Fruit fly (Drosophila melanogaster) whole organism, prepupa: ENCODE results near the gene PolD2.

Source experiments
- CG10669 ChIP-seq: fragments of 200-800 bp; sonication (Bioruptor generic); optimal IDR thresholded peaks from 3 replicates; lab custom pipeline; 2018; ENCODE audit warnings: missing biosample characterization, mild to moderate bottlenecking, missing genetic modification characterization, moderate library complexity
- CG15336 ChIP-seq: fragments of 200-800 bp; sonication (Bioruptor generic); IDR thresholded peaks from 2 replicates; pipeline ENCODE4 v1.3.6; 2022; ENCODE audit warnings: missing biosample characterization, missing genetic modification characterization
- CG1621 ChIP-seq: fragments of 200-800 bp; sonication (Bioruptor generic); optimal IDR thresholded peaks from 3 replicates; lab custom pipeline; 2018; ENCODE audit warnings: missing biosample characterization, mild to moderate bottlenecking, missing genetic modification characterization
- CG16779 ChIP-seq: fragments of 200-800 bp; sonication (Bioruptor generic); optimal IDR thresholded peaks from 3 replicates; lab custom pipeline; 2017; ENCODE audit warnings: missing biosample characterization, mild to moderate bottlenecking, missing genetic modification characterization
- CG31627 ChIP-seq: fragments of 200-800 bp; sonication (Bioruptor generic); optimal IDR thresholded peaks from 3 replicates; lab custom pipeline; 2016; ENCODE audit warnings: missing biosample characterization, missing genetic modification characterization
- CG32006 ChIP-seq: fragments of 200-800 bp; sonication (Bioruptor generic); optimal IDR thresholded peaks from 3 replicates; lab custom pipeline; 2017; ENCODE audit warnings: missing biosample characterization, mild to moderate bottlenecking, missing genetic modification characterization
- CG34406 ChIP-seq: fragments of 200-800 bp; sonication (Bioruptor generic); optimal IDR thresholded peaks from 3 replicates; lab custom pipeline; 2016; ENCODE audit warnings: missing biosample characterization, missing genetic modification characterization
- CG3919 ChIP-seq: fragments of 200-800 bp; sonication (Bioruptor generic); optimal IDR thresholded peaks from 3 replicates; lab custom pipeline; 2016; ENCODE audit warnings: missing biosample characterization, missing genetic modification characterization
- CG4318 ChIP-seq: fragments of 200-800 bp; sonication (Bioruptor generic); optimal IDR thresholded peaks from 3 replicates; lab custom pipeline; 2017; ENCODE audit warnings: missing biosample characterization, mild to moderate bottlenecking, missing genetic modification characterization
- CG6163 ChIP-seq: fragments of 200-800 bp; sonication (Bioruptor generic); IDR thresholded peaks from 3 replicates; pipeline ENCODE4 v1.3.6; 2022; ENCODE audit warnings: missing biosample characterization, missing genetic modification characterization
- CG6792 ChIP-seq: fragments of 200-800 bp; sonication (Bioruptor generic); optimal IDR thresholded peaks from 3 replicates; lab custom pipeline; 2016; ENCODE audit warnings: missing biosample characterization, missing genetic modification characterization
- CG6808 ChIP-seq: fragments of 200-800 bp; sonication (Bioruptor generic); optimal IDR thresholded peaks from 3 replicates; lab custom pipeline; 2017; ENCODE audit warnings: missing biosample characterization, missing genetic modification characterization, mild to moderate bottlenecking, moderate library complexity, missing genetic modification reagents
- CG7368 ChIP-seq: fragments of 200-800 bp; sonication (Bioruptor generic); optimal IDR thresholded peaks from 3 replicates; lab custom pipeline; 2016; ENCODE audit warnings: missing biosample characterization, missing genetic modification characterization
- CG8119 ChIP-seq: fragments of 200-800 bp; sonication (Bioruptor generic); IDR thresholded peaks from 3 replicates; pipeline ENCODE4 v1.3.6; 2022; ENCODE audit warnings: missing biosample characterization, missing genetic modification characterization
- CG8319 ChIP-seq: fragments of 200-800 bp; sonication (Bioruptor generic); optimal IDR thresholded peaks from 3 replicates; lab custom pipeline; 2016; ENCODE audit warnings: missing biosample characterization, missing genetic modification characterization
- CG9139 ChIP-seq: fragments of 200-800 bp; sonication (Bioruptor generic); optimal IDR thresholded peaks from 3 replicates; lab custom pipeline; 2017; ENCODE audit warnings: missing biosample characterization, mild to moderate bottlenecking, missing genetic modification characterization
- Eip75B ChIP-seq: fragments of 200-800 bp; sonication (Bioruptor generic); optimal IDR thresholded peaks from 3 replicates; lab custom pipeline; 2016; ENCODE audit warnings: missing biosample characterization, missing genetic modification characterization
- Eip78C ChIP-seq: fragments of 200-800 bp; sonication (Bioruptor generic); peaks from one replicate; lab custom pipeline; 2016; ENCODE audit warnings: missing biosample characterization, missing genetic modification characterization
- Eip93F ChIP-seq: fragments of 200-800 bp; sonication (Bioruptor generic); optimal IDR thresholded peaks from 2 replicates; lab custom pipeline; 2016; ENCODE audit warnings: missing biosample characterization, mild to moderate bottlenecking, missing genetic modification characterization
- Ets21C ChIP-seq: fragments of 200-800 bp; sonication (Bioruptor generic); optimal IDR thresholded peaks from 3 replicates; lab custom pipeline; 2016; ENCODE audit warnings: missing biosample characterization, missing genetic modification characterization
- Ets96B ChIP-seq: fragments of 200-800 bp; optimal IDR thresholded peaks from 2 replicates; lab custom pipeline; 2019; ENCODE audit warnings: missing biosample characterization, mild to moderate bottlenecking, missing genetic modification characterization, moderate library complexity
- Hr38 ChIP-seq: sonication (Bioruptor generic); optimal IDR thresholded peaks from 2 replicates; lab custom pipeline; 2016; ENCODE audit warnings: missing biosample characterization, missing genetic modification characterization
- Hr39 ChIP-seq: fragments of 200-800 bp; sonication (Bioruptor generic); optimal IDR thresholded peaks from 2 replicates; lab custom pipeline; 2016; ENCODE audit warnings: missing biosample characterization, missing genetic modification characterization
- Smox ChIP-seq: fragments of 200-800 bp; sonication (Bioruptor generic); optimal IDR thresholded peaks from 3 replicates; lab custom pipeline; 2016; ENCODE audit warnings: missing biosample characterization, missing genetic modification characterization
- Sox102F ChIP-seq: fragments of 200-800 bp; sonication (Bioruptor generic); optimal IDR thresholded peaks from 2 replicates; lab custom pipeline; 2016; ENCODE audit warnings: missing biosample characterization, mild to moderate bottlenecking, missing genetic modification characterization
- Sox14 ChIP-seq: fragments of 200-800 bp; sonication (Bioruptor generic); optimal IDR thresholded peaks from 3 replicates; lab custom pipeline; 2016; ENCODE audit warnings: missing biosample characterization, missing genetic modification characterization
- achi ChIP-seq: fragments of 200-800 bp; sonication (Bioruptor generic); optimal IDR thresholded peaks from 3 replicates; lab custom pipeline; 2016; ENCODE audit warnings: missing biosample characterization, missing genetic modification characterization
- acj6 ChIP-seq: fragments of 200-800 bp; sonication (Bioruptor generic); optimal IDR thresholded peaks from 3 replicates; lab custom pipeline; 2016; ENCODE audit warnings: missing biosample characterization, missing genetic modification characterization
- cyc ChIP-seq: fragments of 200-800 bp; sonication (Bioruptor generic); optimal IDR thresholded peaks from 3 replicates; lab custom pipeline; 2016; ENCODE audit warnings: missing biosample characterization, missing genetic modification characterization
- dac ChIP-seq: fragments of 200-800 bp; sonication (Bioruptor generic); optimal IDR thresholded peaks from 2 replicates; lab custom pipeline; 2017; ENCODE audit warnings: missing biosample characterization, mild to moderate bottlenecking, missing genetic modification characterization
- dsx ChIP-seq: fragments of 200-800 bp; optimal IDR thresholded peaks from 3 replicates; lab custom pipeline; 2019; ENCODE audit warnings: missing biosample characterization, mild to moderate bottlenecking, missing genetic modification characterization, moderate library complexity; ENCODE audit not compliant: poor library complexity, severe bottlenecking
- fd59A ChIP-seq: fragments of 200-800 bp; sonication (Bioruptor generic); optimal IDR thresholded peaks from 2 replicates; lab custom pipeline; 2017; ENCODE audit warnings: missing biosample characterization, mild to moderate bottlenecking, missing genetic modification characterization, missing genetic modification reagents
- fd85E ChIP-seq: fragments of 200-800 bp; sonication (Bioruptor generic); optimal IDR thresholded peaks from 3 replicates; lab custom pipeline; 2016; ENCODE audit warnings: missing biosample characterization, missing genetic modification characterization
- fkh ChIP-seq: fragments of 200-800 bp; sonication (Bioruptor generic); optimal IDR thresholded peaks from 3 replicates; lab custom pipeline; 2017; ENCODE audit warnings: missing biosample characterization, mild to moderate bottlenecking, missing genetic modification characterization, moderate library complexity
- net ChIP-seq: fragments of 200-800 bp; sonication (Bioruptor generic); optimal IDR thresholded peaks from 3 replicates; lab custom pipeline; 2016; ENCODE audit warnings: missing biosample characterization, missing genetic modification characterization
- pdm3 ChIP-seq: fragments of 200-800 bp; sonication (Bioruptor generic); optimal IDR thresholded peaks from 3 replicates; lab custom pipeline; 2016; ENCODE audit warnings: missing biosample characterization, missing genetic modification characterization
- spab ChIP-seq: fragments of 200-800 bp; sonication (Bioruptor generic); optimal IDR thresholded peaks from 2 replicates; lab custom pipeline; 2017; ENCODE audit warnings: missing biosample characterization, mild to moderate bottlenecking, missing genetic modification characterization, missing genetic modification reagents
- svp ChIP-seq: fragments of 200-800 bp; sonication (Bioruptor generic); peaks from one replicate; lab custom pipeline; 2016; ENCODE audit warnings: missing biosample characterization, missing genetic modification characterization
- vri ChIP-seq: fragments of 200-800 bp; sonication (Bioruptor generic); optimal IDR thresholded peaks from 3 replicates; lab custom pipeline; 2016; ENCODE audit warnings: missing biosample characterization, mild to moderate bottlenecking, missing genetic modification characterization

The PolD2 gene

DNA sequence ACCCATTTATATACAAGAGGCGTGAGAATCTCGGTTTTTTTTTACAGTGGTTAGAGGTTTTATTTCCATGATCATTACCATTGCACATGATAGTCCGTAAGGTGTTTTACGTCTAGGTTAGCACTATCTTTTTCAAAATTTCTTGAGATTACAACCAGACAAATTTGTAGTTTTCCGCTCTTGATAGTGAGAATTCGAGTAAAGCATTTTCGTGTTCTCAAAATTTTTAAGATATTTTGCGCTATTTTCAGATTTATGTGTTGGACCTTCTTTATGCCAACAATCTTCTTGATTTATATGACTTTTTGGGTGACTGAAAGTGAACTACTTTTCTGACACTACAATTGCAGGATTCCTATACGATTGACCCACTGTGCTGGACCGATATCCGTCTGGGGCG, 34.3 kb upstream of the PolD2 start (continued):
- TF ChIP-seq CG4318 (GFP tag; lab: Kevin White, UChicago) (peak; percentile 40), CG34406 (peak; percentile 18), Sox102F (GFP tag; lab: Kevin White, UChicago) (peak; percentile 15), cyc (peak; percentile 25), CG10669 (no peak), spab (no peak), CG6792 (GFP tag; lab: Kevin White, UChicago) (peak; percentile 38), CG8119 (GFP tag; lab: Robert Waterston, UW) (0 out of 3 replicates have a peak, but pooled peaks have one; percentile 18), CG32006 (GFP tag; lab: Kevin White, UChicago) (peak; percentile 64), CG8319 (no peak), Hr38 (GFP tag; lab: Kevin White, UChicago) (no peak), dac (GFP tag; lab: Kevin White, UChicago) (peak; percentile 3), pdm3 (GFP tag; lab: Kevin White, UChicago) (peak; percentile 26), dsx (no peak), fd85E (GFP tag; lab: Kevin White, UChicago) (no peak), CG9139 (GFP tag; lab: Kevin White, UChicago) (no peak), svp (GFP tag; lab: Kevin White, UChicago) (no peak), CG15336 (GFP tag; lab: Robert Waterston, UW) (peak; percentile 40; the same call in 1 of the 2 replicates), CG16779 (tag; lab: Kevin White, UChicago) (no peak), Ets21C (GFP tag; lab: Kevin White, UChicago) (no peak), CG3919 (GFP tag; lab: Kevin White, UChicago) (peak; percentile 15), fkh (no peak), Hr39 (GFP tag; lab: Kevin White, UChicago) (peak; percentile 48), Eip75B (GFP tag; lab: Kevin White, UChicago) (peak; percentile 14)
- TF ChIP-seq, all 60 proteins: peak for 31

DNA sequence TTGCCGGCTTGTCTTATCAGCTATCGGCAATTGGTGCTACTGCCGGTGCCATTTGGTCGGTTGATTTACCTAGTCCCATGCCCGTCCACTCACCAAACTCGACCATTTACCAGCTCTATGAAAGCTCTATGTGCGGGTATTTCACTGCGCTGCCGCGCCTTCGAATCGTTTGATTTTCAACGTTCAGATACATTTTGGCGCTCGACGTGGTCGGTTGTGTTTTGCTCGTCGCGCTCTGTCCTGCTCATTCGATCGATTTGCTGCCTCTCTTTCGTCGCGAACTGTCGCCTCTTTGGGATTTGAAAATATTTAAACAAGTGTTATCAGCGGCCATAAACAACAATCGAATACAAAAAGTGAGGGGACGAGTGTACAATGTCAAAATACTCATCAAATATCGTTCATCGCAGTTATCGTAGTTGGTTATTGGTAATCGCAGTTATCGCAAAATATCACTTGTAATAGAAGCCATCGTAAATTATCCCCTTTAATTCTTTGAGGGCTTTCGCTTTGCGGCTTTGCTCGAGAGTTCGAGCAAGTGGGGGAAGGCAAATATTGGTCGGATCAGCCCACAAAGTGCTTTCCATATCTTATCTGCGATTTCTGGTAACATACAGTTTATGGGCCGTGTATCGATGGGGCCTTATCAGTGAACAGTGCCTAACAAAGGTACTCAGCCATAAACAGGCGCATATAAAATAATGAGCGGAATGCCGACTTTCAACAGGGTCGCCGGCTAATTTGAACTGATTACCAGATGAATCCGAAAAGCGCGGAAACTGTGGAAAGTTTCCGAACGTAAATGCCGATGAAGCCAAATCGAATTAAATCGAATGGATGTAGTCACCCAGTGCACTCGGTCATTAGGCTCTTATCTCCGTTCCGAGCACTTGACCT, 33.5 kb upstream of the PolD2 start:
- TF ChIP-seq Smox (GFP tag; lab: Kevin White, UChicago) (no peak), Hr38 (GFP tag; lab: Kevin White, UChicago) (no peak), CG1621 (tag; lab: Kevin White, UChicago) (no peak), CG31627 (no peak), CG6808 (GFP tag; lab: Kevin White, UChicago) (no peak), fkh (peak; percentile 55), vri (peak; percentile 60), Sox14 (GFP tag; lab: Kevin White, UChicago) (no peak), achi (no peak), spab (no peak), svp (GFP tag; lab: Kevin White, UChicago) (peak; percentile 88), Eip78C (GFP tag; lab: Kevin White, UChicago) (peak; percentile 22)

DNA sequence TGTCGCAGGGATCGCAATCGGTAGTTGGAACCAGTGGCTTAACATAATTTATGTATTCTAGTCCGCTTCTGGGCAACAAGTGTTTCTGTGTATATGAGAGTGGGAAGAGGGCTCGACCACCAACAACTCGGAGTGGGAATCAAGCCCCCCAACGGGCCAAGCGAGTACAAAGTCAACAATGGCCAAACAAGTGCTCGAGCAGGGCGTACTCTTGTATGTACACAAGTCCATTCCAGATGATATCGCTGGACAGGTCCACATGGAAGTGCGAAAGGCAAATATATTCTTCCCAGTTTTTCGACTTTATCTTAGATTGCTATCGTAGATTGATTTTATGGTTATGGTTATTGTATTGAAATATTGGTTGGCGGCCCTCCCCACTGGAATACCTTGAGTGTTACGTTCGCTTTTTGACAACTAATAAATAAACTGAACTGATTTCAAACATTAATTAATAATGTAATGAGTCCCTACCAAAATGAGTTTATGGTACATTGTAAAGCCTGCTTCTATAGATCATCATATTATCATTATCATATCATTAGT, 32.8 kb upstream of the PolD2 start:
- TF ChIP-seq Smox (GFP tag; lab: Kevin White, UChicago) (no peak), net (GFP tag; lab: Kevin White, UChicago) (no peak), fkh (peak; percentile 90), acj6 (GFP tag; lab: Kevin White, UChicago) (no peak), CG8319 (no peak), Ets96B (no peak), CG7368 (GFP tag; lab: Kevin White, UChicago) (no peak), Sox14 (GFP tag; lab: Kevin White, UChicago) (no peak), Eip93F (GFP tag; lab: Kevin White, UChicago) (no peak), svp (GFP tag; lab: Kevin White, UChicago) (peak; percentile 43), fd59A (GFP tag; lab: Kevin White, UChicago) (peak; percentile 11), CG6163 (GFP tag; lab: Robert Waterston, UW) (no peak), Eip78C (GFP tag; lab: Kevin White, UChicago) (peak; percentile 45), spab (no peak)
